Worm (Caenorhabditis elegans) whole organism, L3 larva: ENCODE measurements around the gene pgl-1.

Experiments
- R02D3.7 ChIP-seq: fragments of 150-350 bp; optimal IDR thresholded peaks from 2 replicates; lab custom pipeline; 2014; ENCODE audit warnings: missing biosample characterization, missing genetic modification characterization
- ZK546.5 ChIP-seq: sonication (generic microtip); optimal IDR thresholded peaks from 2 replicates; lab custom pipeline; 2017; ENCODE audit warnings: missing biosample characterization, missing genetic modification characterization
- aly-2 ChIP-seq: fragments of 150-350 bp; optimal IDR thresholded peaks from 2 replicates; lab custom pipeline; 2014; ENCODE audit warnings: missing biosample characterization, missing genetic modification characterization
- ama-1 ChIP-seq: fragments of 150-350 bp; optimal IDR thresholded peaks from 2 replicates; lab custom pipeline; 2018
- ceh-82 ChIP-seq: fragments of 150-350 bp; optimal IDR thresholded peaks from 2 replicates; lab custom pipeline; 2014; ENCODE audit warnings: missing biosample characterization, missing genetic modification characterization
- ceh-9 ChIP-seq: sonication (generic microtip); optimal IDR thresholded peaks from 2 replicates; lab custom pipeline; 2018; ENCODE audit warnings: missing biosample characterization, missing genetic modification characterization
- daf-12 ChIP-seq: fragments of 150-350 bp; optimal IDR thresholded peaks from 2 replicates; lab custom pipeline; 2014; ENCODE audit warnings: missing biosample characterization, missing genetic modification reagents, missing genetic modification characterization
- egl-5 ChIP-seq: fragments of 150-350 bp; optimal IDR thresholded peaks from 2 replicates; lab custom pipeline; 2017; ENCODE audit warnings: missing biosample characterization, missing genetic modification reagents, missing genetic modification characterization, inconsistent platforms
- elt-2 ChIP-seq: sonication (generic microtip); optimal IDR thresholded peaks from 2 replicates; lab custom pipeline; 2016; ENCODE audit warnings: missing genetic modification reagents, mild to moderate bottlenecking, missing genetic modification characterization, missing compliant biosample characterization
- elt-3 ChIP-seq, 3 experiments: fragments of 150-350 bp in 1 of 3; sonication (generic microtip) in 2 of 3; optimal IDR thresholded peaks; 2 replicates in 2 of 3; 4 replicates in 1 of 3; lab custom pipeline; 2014 to 2017; ENCODE audit warnings: missing biosample characterization in 3 of 3, missing genetic modification characterization in 3 of 3
- eor-1 ChIP-seq, 2 experiments: fragments of 150-350 bp; optimal IDR thresholded peaks; 2 replicates each; lab custom pipeline; 2014 to 2018; ENCODE audit warnings: missing biosample characterization in 2 of 2, missing genetic modification characterization in 2 of 2
- fkh-10 ChIP-seq: sonication (generic microtip); optimal IDR thresholded peaks from 2 replicates; lab custom pipeline; 2017; ENCODE audit warnings: missing biosample characterization, missing genetic modification reagents, missing genetic modification characterization
- fkh-2 ChIP-seq: fragments of 150-350 bp; optimal IDR thresholded peaks from 2 replicates; lab custom pipeline; 2014; ENCODE audit warnings: missing biosample characterization, missing genetic modification reagents, missing genetic modification characterization
- fos-1 ChIP-seq: fragments of 150-350 bp; optimal IDR thresholded peaks from 2 replicates; lab custom pipeline; 2014; ENCODE audit warnings: missing biosample characterization, missing genetic modification characterization
- hmg-11 ChIP-seq: sonication (generic microtip); optimal IDR thresholded peaks from 2 replicates; lab custom pipeline; 2016; ENCODE audit warnings: missing genetic modification characterization, missing compliant biosample characterization
- jun-1 ChIP-seq: fragments of 150-350 bp; optimal IDR thresholded peaks from 2 replicates; lab custom pipeline; 2014; ENCODE audit warnings: missing biosample characterization, missing genetic modification reagents, missing genetic modification characterization
- lin-15B ChIP-seq: fragments of 150-350 bp; optimal IDR thresholded peaks from 2 replicates; lab custom pipeline; 2014; ENCODE audit warnings: missing biosample characterization, missing genetic modification characterization
- lsy-12 ChIP-seq: sonication (generic microtip); optimal IDR thresholded peaks from 2 replicates; lab custom pipeline; 2016; ENCODE audit warnings: mild to moderate bottlenecking, missing genetic modification characterization, missing compliant biosample characterization
- mdl-1 ChIP-seq: fragments of 150-350 bp; optimal IDR thresholded peaks from 2 replicates; lab custom pipeline; 2014; ENCODE audit warnings: missing biosample characterization, missing genetic modification characterization
- mml-1 ChIP-seq: fragments of 150-350 bp; sonication (generic microtip); optimal IDR thresholded peaks from 3 replicates; lab custom pipeline; 2014; ENCODE audit warnings: missing biosample characterization, missing genetic modification characterization
- nhr-11 ChIP-seq: fragments of 150-350 bp; optimal IDR thresholded peaks from 2 replicates; lab custom pipeline; 2014; ENCODE audit warnings: missing biosample characterization, missing genetic modification characterization
- nhr-12 ChIP-seq: fragments of 150-350 bp; optimal IDR thresholded peaks from 2 replicates; lab custom pipeline; 2014; ENCODE audit warnings: missing biosample characterization, missing genetic modification characterization
- nhr-23 ChIP-seq: fragments of 150-350 bp; optimal IDR thresholded peaks from 2 replicates; lab custom pipeline; 2014; ENCODE audit warnings: missing biosample characterization, missing genetic modification reagents, missing genetic modification characterization
- nhr-237 ChIP-seq: fragments of 150-350 bp; optimal IDR thresholded peaks from 2 replicates; lab custom pipeline; 2014; ENCODE audit warnings: missing biosample characterization, missing genetic modification characterization
- nhr-25 ChIP-seq: sonication (generic microtip); optimal IDR thresholded peaks from 2 replicates; lab custom pipeline; 2017; ENCODE audit warnings: missing biosample characterization, missing genetic modification characterization
- nhr-43 ChIP-seq: sonication (generic microtip); optimal IDR thresholded peaks from 2 replicates; lab custom pipeline; 2016; ENCODE audit warnings: mild to moderate bottlenecking, missing genetic modification characterization, missing compliant biosample characterization; ENCODE audit not compliant: poor library complexity, severe bottlenecking
- nhr-67 ChIP-seq: fragments of 150-350 bp; optimal IDR thresholded peaks from 2 replicates; lab custom pipeline; 2014; ENCODE audit warnings: missing biosample characterization, missing genetic modification characterization
- nhr-76 ChIP-seq: fragments of 150-350 bp; sonication (generic microtip); optimal IDR thresholded peaks from 5 replicates; lab custom pipeline; 2014; ENCODE audit warnings: missing biosample characterization, missing genetic modification characterization
- pha-4 ChIP-seq: fragments of 150-350 bp; optimal IDR thresholded peaks from 2 replicates; lab custom pipeline; 2014; ENCODE audit warnings: missing biosample characterization, missing genetic modification reagents, missing genetic modification characterization
- pqm-1 ChIP-seq: fragments of 150-350 bp; optimal IDR thresholded peaks from 2 replicates; lab custom pipeline; 2017; ENCODE audit warnings: missing biosample characterization, missing genetic modification characterization, inconsistent platforms
- sea-2 ChIP-seq: fragments of 150-350 bp; sonication (generic microtip); optimal IDR thresholded peaks from 4 replicates; lab custom pipeline; 2014; ENCODE audit warnings: missing biosample characterization, missing genetic modification reagents, missing genetic modification characterization
- snpc-4 ChIP-seq: fragments of 150-350 bp; optimal IDR thresholded peaks from 2 replicates; lab custom pipeline; 2014; ENCODE audit warnings: missing biosample characterization, missing genetic modification characterization
- tbx-2 ChIP-seq: sonication (generic microtip); optimal IDR thresholded peaks from 2 replicates; lab custom pipeline; 2016; ENCODE audit warnings: mild to moderate bottlenecking, missing genetic modification characterization, missing compliant biosample characterization
- unc-39 ChIP-seq: sonication (generic microtip); optimal IDR thresholded peaks from 4 replicates; lab custom pipeline; 2017; ENCODE audit warnings: missing biosample characterization, missing genetic modification characterization
- unc-62 ChIP-seq: fragments of 150-350 bp; sonication (generic microtip); optimal IDR thresholded peaks from 4 replicates; lab custom pipeline; 2014; ENCODE audit warnings: missing biosample characterization, missing genetic modification reagents, missing genetic modification characterization
- zag-1 ChIP-seq: fragments of 150-350 bp; optimal IDR thresholded peaks from 2 replicates; lab custom pipeline; 2014; ENCODE audit warnings: missing biosample characterization, missing genetic modification characterization
- ztf-11 ChIP-seq: fragments of 150-350 bp; optimal IDR thresholded peaks from 2 replicates; lab custom pipeline; 2014; ENCODE audit warnings: missing biosample characterization, missing genetic modification characterization

The pgl-1 gene

DNA sequence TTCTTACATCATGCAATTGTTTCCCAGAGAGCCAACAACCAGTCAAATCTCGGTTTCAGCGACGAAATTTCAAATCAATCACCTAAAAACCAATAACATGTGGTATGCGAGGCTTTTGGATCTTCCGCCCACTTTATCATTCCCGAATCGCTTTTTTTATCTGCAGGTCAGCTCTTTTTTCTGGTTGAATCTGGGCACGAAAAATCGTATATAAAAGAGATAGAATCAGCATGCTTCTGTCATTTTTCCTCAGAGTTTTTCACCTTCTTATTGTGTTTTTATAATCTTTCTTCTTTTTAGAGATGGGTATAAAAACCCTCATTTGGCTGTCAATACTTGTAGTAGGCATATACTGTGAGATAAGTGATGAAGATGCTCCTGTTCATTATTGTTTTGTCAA is 26.2 kb upstream of the pgl-1 start, which contains the start of gene cht-3:
Gene cht-3 (plus strand): TSS at position 301 of the 400 bp plus-strand sequence.
- TF ChIP-seq elt-2 (tag; lab: Kevin White, UChicago) (no peak), ceh-82 (no peak), nhr-25 (tag; lab: Kevin White, UChicago) (no peak), unc-62 (no peak), nhr-237 (no peak), elt-3 (tag; optimal IDR thresholded peaks at IDR 0.05; lab: Kevin White, UChicago) (no peak), unc-39 (tag; lab: Kevin White, UChicago) (no peak), fkh-10 (no peak), tbx-2 (tag; lab: Kevin White, UChicago) (no peak), lin-15B (tag; lab: Kevin White, UChicago) (no peak), hmg-11 (tag; lab: Kevin White, UChicago) (no peak), pha-4 (tag; lab: Kevin White, UChicago) (no peak), jun-1 (tag; lab: Kevin White, UChicago) (no peak), egl-5 (tag; lab: Kevin White, UChicago) (no peak), sea-2 (GFP tag; lab: Kevin White, UChicago) (no peak)
- TF ChIP-seq, all 47 proteins: peak for 0

DNA sequence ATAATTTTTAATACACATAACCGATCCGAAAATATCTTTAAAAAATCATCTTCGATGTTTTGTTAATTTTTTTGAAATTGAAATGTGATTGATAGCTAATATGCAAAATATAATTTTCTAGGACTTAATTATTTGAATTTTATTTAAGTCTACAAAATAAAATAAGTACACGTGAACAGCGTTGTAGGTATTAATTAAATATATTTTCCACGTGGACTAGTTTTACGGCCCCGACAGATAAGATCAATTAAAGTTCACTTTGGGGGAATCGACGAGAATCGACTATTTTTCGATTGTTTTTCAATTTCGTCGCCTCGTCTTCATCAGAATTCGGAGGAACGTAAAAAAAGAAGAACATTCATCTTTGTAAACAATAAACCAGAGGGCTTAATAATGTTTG is 22.1 kb upstream of the pgl-1 start, which contains the start of gene C25A8.5:
Gene C25A8.5 (plus strand): TSS at position 301 of the 400 bp plus-strand sequence.
- TF ChIP-seq nhr-76, result no peak
- no peak for TF ChIP-seq mml-1
- no peak for TF ChIP-seq lsy-12 (tag; lab: Kevin White, UChicago)
- no peak for TF ChIP-seq nhr-11 (tag; lab: Kevin White, UChicago)
- no peak for TF ChIP-seq daf-12 (tag; lab: Kevin White, UChicago)
- TF ChIP-seq ceh-82, result no peak
- TF ChIP-seq jun-1 (tag; lab: Kevin White, UChicago), result no peak
- TF ChIP-seq elt-3 (tag; optimal IDR thresholded peaks at IDR 0.05; lab: Kevin White, UChicago), result no peak
- no peak for TF ChIP-seq ZK546.5 (tag; lab: Kevin White, UChicago)
- no peak for TF ChIP-seq unc-39 (tag; lab: Kevin White, UChicago)

DNA sequence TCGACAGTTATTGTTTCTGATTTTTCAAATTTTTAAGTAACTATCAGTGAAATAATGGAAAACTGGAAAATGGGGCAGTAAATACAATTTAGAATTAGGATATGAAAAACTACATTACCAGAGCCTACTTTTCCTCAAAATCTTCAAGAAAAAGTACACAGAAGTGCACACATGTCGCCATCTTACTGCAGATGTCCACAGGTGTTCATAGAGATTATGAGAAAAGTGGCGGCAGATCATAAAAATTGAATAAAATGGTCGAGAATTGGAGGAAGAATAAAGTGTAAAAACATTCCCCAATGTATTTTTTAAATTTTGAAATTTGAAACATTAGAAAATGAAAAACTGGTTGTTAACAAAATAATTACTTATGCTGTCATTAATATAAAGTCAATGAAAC is 20.8 kb upstream of the pgl-1 start:
- TF ChIP-seq fos-1, result no peak
- no peak for TF ChIP-seq nhr-43 (tag; lab: Kevin White, UChicago)
- no peak for TF ChIP-seq nhr-76
- TF ChIP-seq lsy-12 (tag; lab: Kevin White, UChicago), result no peak
- TF ChIP-seq nhr-237, result no peak
- no peak for TF ChIP-seq daf-12 (tag; lab: Kevin White, UChicago)
- no peak for TF ChIP-seq jun-1 (tag; lab: Kevin White, UChicago)
- TF ChIP-seq fkh-10, result no peak
- TF ChIP-seq nhr-11 (tag; lab: Kevin White, UChicago), result no peak
- no peak for TF ChIP-seq nhr-12 (tag; lab: Kevin White, UChicago)
- TF ChIP-seq aly-2 (tag; lab: Kevin White, UChicago), result no peak
- no peak for TF ChIP-seq nhr-67 (tag; lab: Kevin White, UChicago)
- TF ChIP-seq pqm-1 (tag; lab: Kevin White, UChicago), result no peak
- no peak for TF ChIP-seq snpc-4
- no peak for TF ChIP-seq zag-1 (tag; lab: Kevin White, UChicago)
- no peak for TF ChIP-seq ZK546.5 (tag; lab: Kevin White, UChicago)
- no peak for TF ChIP-seq eor-1 (tag; optimal IDR thresholded peaks at IDR 0.05; lab: Kevin White, UChicago)
- no peak for TF ChIP-seq ztf-11
- no peak for TF ChIP-seq nhr-25 (tag; lab: Kevin White, UChicago)
- TF ChIP-seq hmg-11 (tag; lab: Kevin White, UChicago), result no peak

DNA sequence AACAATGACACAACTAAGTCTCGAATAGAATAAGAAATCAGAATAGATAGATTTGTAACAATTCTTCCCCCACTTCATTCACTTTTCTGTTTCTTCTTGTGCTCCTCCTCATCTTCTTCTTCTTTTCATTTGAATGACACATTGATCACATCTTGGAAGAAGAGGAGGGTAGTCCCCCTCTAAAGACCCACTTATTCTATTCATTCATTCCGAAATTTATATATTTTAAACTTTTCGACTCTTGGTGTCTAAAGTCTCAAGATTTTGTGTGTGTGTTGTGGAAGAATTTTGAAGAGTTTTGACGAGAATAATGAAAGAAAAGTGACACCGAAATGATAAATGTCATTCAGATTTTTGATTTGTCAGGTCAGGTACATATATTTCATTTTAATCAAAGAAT is 14.0 kb upstream of the pgl-1 start:
- TF ChIP-seq daf-12 (tag; lab: Kevin White, UChicago), result no peak
- no peak for TF ChIP-seq fos-1
- TF ChIP-seq eor-1 (tag; optimal IDR thresholded peaks at IDR 0.05; lab: Kevin White, UChicago), result no peak
- TF ChIP-seq ama-1 (lab: Kevin White, UChicago), result no peak
- TF ChIP-seq elt-3 (tag; optimal IDR thresholded peaks at IDR 0.05; lab: Kevin White, UChicago), result no peak
- TF ChIP-seq aly-2 (tag; lab: Kevin White, UChicago), result no peak
- TF ChIP-seq R02D3.7 (tag; lab: Kevin White, UChicago), result no peak
- no peak for TF ChIP-seq fkh-2
- TF ChIP-seq unc-39 (tag; lab: Kevin White, UChicago), result no peak
- no peak for TF ChIP-seq lin-15B (tag; lab: Kevin White, UChicago)
- TF ChIP-seq nhr-23 (tag; lab: Kevin White, UChicago), result no peak
- TF ChIP-seq mdl-1, result no peak
- no peak for TF ChIP-seq ceh-9
- TF ChIP-seq lsy-12 (tag; lab: Kevin White, UChicago), result no peak
- TF ChIP-seq hmg-11 (tag; lab: Kevin White, UChicago), result no peak
- no peak for TF ChIP-seq pqm-1 (tag; lab: Kevin White, UChicago)
- TF ChIP-seq, all 47 proteins: peak for 0
